Worm (Caenorhabditis elegans): Measurements from ENCODE around the gene C01C4.3.

DNA sequence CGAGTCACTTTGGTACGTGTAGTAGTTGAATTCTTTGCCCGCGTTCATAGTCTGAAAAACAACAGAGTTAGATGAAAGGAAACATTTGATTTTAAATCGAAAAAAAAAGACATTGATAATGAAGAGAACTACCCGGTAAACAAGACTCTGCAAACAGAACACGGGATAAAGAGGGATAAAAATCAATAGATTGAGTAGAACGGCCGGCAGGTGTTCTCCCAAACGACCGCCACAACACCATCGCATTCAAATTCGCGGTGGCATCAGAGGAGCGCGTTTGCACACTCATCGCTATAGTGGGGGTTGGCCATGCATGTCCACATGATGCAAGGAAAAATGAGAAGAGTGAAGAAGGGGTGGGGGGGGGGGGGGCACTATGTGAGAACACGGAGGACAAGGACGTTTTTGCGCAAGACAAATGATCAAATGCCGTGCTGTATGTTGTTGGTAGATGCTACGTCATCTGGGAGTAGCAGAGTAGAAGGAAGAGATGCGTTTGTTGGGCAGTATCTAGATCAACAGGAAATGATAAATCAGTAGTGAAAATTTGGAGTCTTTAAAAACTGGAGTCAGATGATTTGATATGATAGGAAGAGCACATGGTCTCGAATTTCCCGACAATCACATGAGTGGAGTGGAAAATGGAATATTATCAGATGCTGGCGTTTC lies 18.1 kb upstream of the C01C4.3 start, which contains the start of gene tag-52:
- TF ChIP-seq unc-62 (GFP tag; optimal IDR thresholded peaks at IDR 0.05): no peak
- TF ChIP-seq nhr-77 (tag; optimal IDR thresholded peaks at IDR 0.05): no peak
- no peak for TF ChIP-seq nhr-237 (tag; optimal IDR thresholded peaks at IDR 0.05)
- TF ChIP-seq blmp-1 (tag; optimal IDR thresholded peaks at IDR 0.05): peak; percentile 53
- TF ChIP-seq nhr-11 (tag; optimal IDR thresholded peaks at IDR 0.05): no peak
- TF ChIP-seq snpc-4 (tag; optimal IDR thresholded peaks at IDR 0.05): no peak
- no peak for TF ChIP-seq ztf-4 (tag; optimal IDR thresholded peaks at IDR 0.05)
